Worm (Caenorhabditis elegans) whole organism, L4 larva: Measurements from ENCODE around the gene anmt-1.
A peak's percentile ranks its signal among the peaks of the same experiment; 100 is the strongest.

ENCODE experiments used
- F10B5.3 ChIP-seq: sonication (generic microtip); optimal IDR thresholded peaks from 2 replicates; lab custom pipeline; 2016; ENCODE audit warnings: mild to moderate bottlenecking, missing genetic modification characterization, missing compliant biosample characterization
- T20F7.1 ChIP-seq: fragments of 200-800 bp; sonication (Bioruptor generic); optimal IDR thresholded peaks from 2 replicates; lab custom pipeline; 2018; ENCODE audit warnings: mild to moderate bottlenecking, missing genetic modification characterization, missing compliant biosample characterization
- ZK337.2 ChIP-seq: fragments of 200-800 bp; sonication (Bioruptor generic); IDR thresholded peaks from 2 replicates; pipeline ENCODE4 v1.3.6; 2022; ENCODE audit warnings: missing genetic modification reagents, missing genetic modification characterization, missing compliant biosample characterization
- arid-1 ChIP-seq: fragments of 200-800 bp; sonication (Bioruptor generic); conservative IDR thresholded peaks from 2 replicates; pipeline ENCODE4 v1.3.6; 2022; ENCODE audit warnings: missing genetic modification reagents, missing genetic modification characterization, missing compliant biosample characterization
- ceh-44 ChIP-seq: fragments of 200-800 bp; sonication (Bioruptor generic); IDR thresholded peaks from 2 replicates; pipeline ENCODE4 v1.3.6; 2022; ENCODE audit warnings: missing genetic modification reagents, missing genetic modification characterization, missing compliant biosample characterization
- cey-2 ChIP-seq: sonication (generic microtip); optimal IDR thresholded peaks from 3 replicates; lab custom pipeline; 2017; ENCODE audit warnings: missing genetic modification characterization, mild to moderate bottlenecking, missing compliant biosample characterization, antibody characterized with exemption, borderline replicate concordance; ENCODE audit not compliant: insufficient read depth
- ctbp-1 ChIP-seq: fragments of 200-800 bp; sonication (Bioruptor generic); IDR thresholded peaks from 2 replicates; pipeline ENCODE4 v1.3.6; 2022; ENCODE audit warnings: missing genetic modification reagents, missing genetic modification characterization, missing compliant biosample characterization
- daf-12 ChIP-seq: fragments of 150-350 bp; optimal IDR thresholded peaks from 2 replicates; lab custom pipeline; 2014; ENCODE audit warnings: missing biosample characterization, missing genetic modification reagents, missing genetic modification characterization
- daf-16 ChIP-seq, 3 experiments: sonication (generic microtip); optimal IDR thresholded peaks; 2 replicates each; lab custom pipeline; 2016 to 2017; ENCODE audit warnings: missing genetic modification characterization in 3 of 3, missing genetic modification reagents in 3 of 3, mild to moderate bottlenecking in 2 of 3, missing compliant biosample characterization in 2 of 3, missing biosample characterization in 1 of 3, moderate library complexity in 1 of 3
- daf-8 ChIP-seq: fragments of 200-800 bp; sonication (Bioruptor generic); IDR thresholded peaks from 2 replicates; pipeline ENCODE4 v1.3.6; 2022; ENCODE audit warnings: missing genetic modification characterization, missing compliant biosample characterization
- dmd-6 ChIP-seq: fragments of 200-800 bp; sonication (Bioruptor generic); IDR thresholded peaks from 2 replicates; pipeline ENCODE4 v1.3.6; 2022; ENCODE audit warnings: missing genetic modification reagents, missing genetic modification characterization, missing compliant biosample characterization
- duxl-1 ChIP-seq: sonication (generic microtip); optimal IDR thresholded peaks from 2 replicates; lab custom pipeline; 2016; ENCODE audit warnings: mild to moderate bottlenecking, missing genetic modification characterization, moderate library complexity, missing compliant biosample characterization; ENCODE audit not compliant: poor library complexity
- egl-43 ChIP-seq: fragments of 200-800 bp; sonication (Bioruptor generic); IDR thresholded peaks from 2 replicates; pipeline ENCODE4 v1.3.6; 2022; ENCODE audit warnings: missing genetic modification reagents, missing genetic modification characterization, missing compliant biosample characterization
- hif-1 ChIP-seq, 2 experiments: sonication (generic microtip); optimal IDR thresholded peaks; 2 replicates each; lab custom pipeline; 2016 to 2017; ENCODE audit warnings: missing compliant biosample characterization in 2 of 2, missing genetic modification characterization in 2 of 2, missing genetic modification reagents in 2 of 2, missing genotype in 2 of 2, mild to moderate bottlenecking in 1 of 2
- hlh-11 ChIP-seq: fragments of 200-800 bp; sonication (Bioruptor generic); optimal IDR thresholded peaks from 2 replicates; lab custom pipeline; 2018; ENCODE audit warnings: mild to moderate bottlenecking, missing genetic modification characterization, missing compliant biosample characterization
- hlh-30 ChIP-seq: sonication (generic microtip); optimal IDR thresholded peaks from 2 replicates; lab custom pipeline; 2017; ENCODE audit warnings: antibody characterized with exemption, mild to moderate bottlenecking, missing genetic modification characterization, missing compliant biosample characterization; ENCODE audit not compliant: insufficient read depth
- hmg-1.1 ChIP-seq: fragments of 200-800 bp; sonication (Bioruptor generic); IDR thresholded peaks from 2 replicates; pipeline ENCODE4 v1.3.6; 2022; ENCODE audit warnings: missing genetic modification reagents, missing genetic modification characterization, missing compliant biosample characterization
- jun-1 ChIP-seq: fragments of 150-350 bp; optimal IDR thresholded peaks from 2 replicates; lab custom pipeline; 2014; ENCODE audit warnings: missing biosample characterization, missing genetic modification reagents, missing genetic modification characterization
- lim-7 ChIP-seq: fragments of 200-800 bp; sonication (Bioruptor generic); IDR thresholded peaks from 2 replicates; pipeline ENCODE4 v1.3.6; 2022; ENCODE audit warnings: missing genetic modification characterization, missing compliant biosample characterization
- lin-1 ChIP-seq: fragments of 200-800 bp; sonication (Bioruptor generic); IDR thresholded peaks from 2 replicates; pipeline ENCODE4 v1.3.6; 2022; ENCODE audit warnings: missing genetic modification reagents, missing genetic modification characterization, missing compliant biosample characterization
- lin-13 ChIP-seq: fragments of 150-350 bp; optimal IDR thresholded peaks from 2 replicates; lab custom pipeline; 2014; ENCODE audit warnings: missing biosample characterization, missing genetic modification reagents, missing genetic modification characterization
- lin-38 ChIP-seq: fragments of 200-800 bp; sonication (Bioruptor generic); IDR thresholded peaks from 2 replicates; pipeline ENCODE4 v1.3.6; 2022; ENCODE audit warnings: missing genetic modification reagents, missing genetic modification characterization, missing compliant biosample characterization
- lin-39 ChIP-seq: fragments of 150-350 bp; optimal IDR thresholded peaks from 2 replicates; lab custom pipeline; 2014; ENCODE audit warnings: missing biosample characterization, missing genetic modification reagents, missing genetic modification characterization
- madf-5 ChIP-seq, 2 experiments: fragments of 200-800 bp; sonication (Bioruptor generic); IDR thresholded peaks; 2 replicates each; pipeline ENCODE4 v1.3.6; 2022; ENCODE audit warnings: missing compliant biosample characterization in 2 of 2, missing genetic modification characterization in 2 of 2
- madf-9 ChIP-seq: fragments of 200-800 bp; sonication (Bioruptor generic); conservative IDR thresholded peaks from 2 replicates; pipeline ENCODE4 v1.3.6; 2022; ENCODE audit warnings: missing genetic modification reagents, missing genetic modification characterization, missing compliant biosample characterization
- mdl-1 ChIP-seq, 2 experiments: fragments of 150-350 bp in 1 of 2; sonication (generic microtip) in 1 of 2; optimal IDR thresholded peaks; 2 replicates each; lab custom pipeline; 2014 to 2017; ENCODE audit warnings: missing biosample characterization in 2 of 2, missing genetic modification characterization in 2 of 2
- mdt-29 ChIP-seq: fragments of 200-800 bp; sonication (Bioruptor generic); IDR thresholded peaks from 2 replicates; pipeline ENCODE4 v1.3.6; 2022; ENCODE audit warnings: missing genetic modification reagents, missing genetic modification characterization, missing compliant biosample characterization
- mep-1 ChIP-seq: fragments of 150-350 bp; sonication (generic microtip); optimal IDR thresholded peaks from 3 replicates; lab custom pipeline; 2014; ENCODE audit warnings: missing biosample characterization, missing genetic modification characterization
- mxl-2 ChIP-seq: fragments of 200-800 bp; sonication (Bioruptor generic); conservative IDR thresholded peaks from 2 replicates; pipeline ENCODE4 v1.3.6; 2022; ENCODE audit warnings: missing genetic modification reagents, missing genetic modification characterization, missing compliant biosample characterization
- mxl-3 ChIP-seq: fragments of 200-800 bp; sonication (Bioruptor generic); optimal IDR thresholded peaks from 2 replicates; lab custom pipeline; 2018; ENCODE audit warnings: mild to moderate bottlenecking, missing genetic modification characterization, missing compliant biosample characterization
- nhr-111 ChIP-seq: fragments of 200-800 bp; sonication (Bioruptor generic); optimal IDR thresholded peaks from 2 replicates; lab custom pipeline; 2018; ENCODE audit warnings: mild to moderate bottlenecking, missing genetic modification characterization, missing compliant biosample characterization
- nhr-25 ChIP-seq: sonication (generic microtip); optimal IDR thresholded peaks from 2 replicates; lab custom pipeline; 2017; ENCODE audit warnings: missing genetic modification characterization, mild to moderate bottlenecking, missing compliant biosample characterization, antibody characterized with exemption, moderate library complexity, borderline replicate concordance; ENCODE audit not compliant: insufficient read depth
- nhr-28 ChIP-seq: fragments of 150-350 bp; optimal IDR thresholded peaks from 2 replicates; lab custom pipeline; 2014; ENCODE audit warnings: missing biosample characterization, missing genetic modification characterization
- nhr-77 ChIP-seq: fragments of 150-350 bp; optimal IDR thresholded peaks from 2 replicates; lab custom pipeline; 2014; ENCODE audit warnings: missing biosample characterization, missing genetic modification characterization
- pha-4 ChIP-seq, 2 experiments: fragments of 150-350 bp in 1 of 2; fragments of 200-800 bp in 1 of 2; sonication (Bioruptor generic) in 1 of 2; IDR thresholded peaks in 1 of 2; optimal IDR thresholded peaks in 1 of 2; 2 replicates each; pipeline versions ENCODE4 v1.3.6 to Lab custom; 2014 to 2022; ENCODE audit warnings: missing genetic modification characterization in 2 of 2, missing genetic modification reagents in 2 of 2, missing biosample characterization in 1 of 2, missing compliant biosample characterization in 1 of 2
- php-3 ChIP-seq: fragments of 200-800 bp; sonication (Bioruptor generic); IDR thresholded peaks from 2 replicates; pipeline ENCODE4 v1.3.6; 2022; ENCODE audit warnings: missing genetic modification reagents, missing genetic modification characterization, missing compliant biosample characterization
- pqm-1 ChIP-seq: sonication (generic microtip); optimal IDR thresholded peaks from 2 replicates; lab custom pipeline; 2017; ENCODE audit warnings: missing biosample characterization, missing genetic modification characterization
- saeg-2 ChIP-seq: fragments of 200-800 bp; sonication (Bioruptor generic); IDR thresholded peaks from 2 replicates; pipeline ENCODE4 v1.3.6; 2022; ENCODE audit warnings: missing genetic modification reagents, missing genetic modification characterization, missing compliant biosample characterization
- snpc-1.2 ChIP-seq: fragments of 200-800 bp; sonication (Bioruptor generic); IDR thresholded peaks from 2 replicates; pipeline ENCODE4 v1.3.6; 2022; ENCODE audit warnings: missing genetic modification reagents, missing genetic modification characterization, missing compliant biosample characterization
- spr-1 ChIP-seq: sonication (generic microtip); optimal IDR thresholded peaks from 2 replicates; lab custom pipeline; 2016; ENCODE audit warnings: mild to moderate bottlenecking, missing genetic modification characterization, missing compliant biosample characterization
- tra-1 ChIP-seq: fragments of 200-800 bp; sonication (Bioruptor generic); IDR thresholded peaks from 2 replicates; pipeline ENCODE4 v1.3.6; 2022; ENCODE audit warnings: missing genetic modification reagents, missing genetic modification characterization, missing compliant biosample characterization
- vab-7 ChIP-seq: fragments of 200-800 bp; sonication (Bioruptor generic); IDR thresholded peaks from 2 replicates; pipeline ENCODE4 v1.3.6; 2022; ENCODE audit warnings: missing genetic modification reagents, missing genetic modification characterization, missing compliant biosample characterization
- zag-1 ChIP-seq: fragments of 150-350 bp; optimal IDR thresholded peaks from 2 replicates; lab custom pipeline; 2014; ENCODE audit warnings: missing biosample characterization, missing genetic modification characterization
- zfp-2 ChIP-seq: sonication (generic microtip); optimal IDR thresholded peaks from 2 replicates; lab custom pipeline; 2016; ENCODE audit warnings: mild to moderate bottlenecking, missing genetic modification characterization, missing compliant biosample characterization
- zip-2 ChIP-seq: fragments of 150-350 bp; optimal IDR thresholded peaks from 2 replicates; lab custom pipeline; 2014; ENCODE audit warnings: missing biosample characterization, missing genetic modification characterization
- ztf-11 ChIP-seq: fragments of 150-350 bp; optimal IDR thresholded peaks from 2 replicates; lab custom pipeline; 2014; ENCODE audit warnings: missing biosample characterization, missing genetic modification characterization
- ztf-7 ChIP-seq: fragments of 150-350 bp; optimal IDR thresholded peaks from 2 replicates; lab custom pipeline; 2014; ENCODE audit warnings: missing biosample characterization, missing genetic modification characterization

Gene anmt-1

ce11 chrIII:8733667-8734066 lies 49.1 kb downstream of the anmt-1 start (continued):
- no peak for TF ChIP-seq arid-1 (GFP tag; lab: Robert Waterston, UW)
- no peak for TF ChIP-seq madf-5 (GFP tag; IDR thresholded peaks at IDR 0.05; lab: Robert Waterston, UW)
- TF ChIP-seq daf-12 (tag; lab: Kevin White, UChicago), result no peak
- TF ChIP-seq lin-39 (tag; lab: Kevin White, UChicago), result no peak
- TF ChIP-seq zip-2 (tag; lab: Kevin White, UChicago), result no peak
- TF ChIP-seq mdt-29, result no peak
- no peak for TF ChIP-seq egl-43 (GFP tag; lab: Robert Waterston, UW)
- TF ChIP-seq pha-4 (GFP tag; IDR thresholded peaks at IDR 0.05; lab: Robert Waterston, UW), result no peak
- TF ChIP-seq pha-4 (tag; optimal IDR thresholded peaks at IDR 0.05; lab: Kevin White, UChicago), result no peak
- TF ChIP-seq mdl-1 (tag; optimal IDR thresholded peaks at IDR 0.05; lab: Kevin White, UChicago), result peak in 1 of 2 experiments; percentile 75
- no peak for TF ChIP-seq duxl-1 (tag; lab: Kevin White, UChicago)
- peak; percentile 24; the same call in 1 of the 2 replicates for TF ChIP-seq lin-38
- peak; percentile 72 for TF ChIP-seq php-3
- TF ChIP-seq ztf-7 (tag; lab: Kevin White, UChicago), result no peak
- TF ChIP-seq lin-1, result peak; percentile 66
- no peak for TF ChIP-seq ZK337.2 (GFP tag; lab: Robert Waterston, UW)
- TF ChIP-seq hlh-30 (tag; lab: Kevin White, UChicago), result peak; percentile 53
- no peak for TF ChIP-seq nhr-111 (GFP tag; lab: Kevin White, UChicago)
- no peak for TF ChIP-seq lim-7
- TF ChIP-seq mxl-2 (GFP tag; lab: Robert Waterston, UW), result no peak
- no peak for TF ChIP-seq ztf-11
- no peak for TF ChIP-seq cey-2 (tag; lab: Kevin White, UChicago)
- TF ChIP-seq hmg-1.1 (GFP tag; lab: Robert Waterston, UW), result no peak
- no peak for TF ChIP-seq saeg-2
- TF ChIP-seq T20F7.1 (GFP tag; lab: Kevin White, UChicago), result peak; percentile 1
- no peak for TF ChIP-seq lin-13 (GFP tag; lab: Kevin White, UChicago)
- TF ChIP-seq daf-8, result no peak
- TF ChIP-seq ceh-44, result no peak
- no peak for TF ChIP-seq F10B5.3
- no peak for TF ChIP-seq spr-1 (tag; lab: Kevin White, UChicago)
- peak; percentile 64; the same call in 1 of the 2 replicates for TF ChIP-seq tra-1
- TF ChIP-seq jun-1 (tag; lab: Kevin White, UChicago), result no peak
- TF ChIP-seq nhr-28 (tag; lab: Kevin White, UChicago), result peak; percentile 44
- TF ChIP-seq mxl-3 (GFP tag; lab: Kevin White, UChicago), result no peak
- no peak for TF ChIP-seq madf-9 (GFP tag; lab: Robert Waterston, UW)
- TF ChIP-seq ctbp-1 (GFP tag; lab: Robert Waterston, UW), result no peak
- TF ChIP-seq daf-16 (GFP tag; optimal IDR thresholded peaks at IDR 0.05; lab: Kevin White, UChicago), result peak in 1 of 2 experiments; percentile 28
- TF ChIP-seq daf-16 (tag; optimal IDR thresholded peaks at IDR 0.05; lab: Kevin White, UChicago), result peak; percentile 52
- no peak for TF ChIP-seq zfp-2 (tag; lab: Kevin White, UChicago)
- peak; percentile 88 for TF ChIP-seq pqm-1

DNA sequence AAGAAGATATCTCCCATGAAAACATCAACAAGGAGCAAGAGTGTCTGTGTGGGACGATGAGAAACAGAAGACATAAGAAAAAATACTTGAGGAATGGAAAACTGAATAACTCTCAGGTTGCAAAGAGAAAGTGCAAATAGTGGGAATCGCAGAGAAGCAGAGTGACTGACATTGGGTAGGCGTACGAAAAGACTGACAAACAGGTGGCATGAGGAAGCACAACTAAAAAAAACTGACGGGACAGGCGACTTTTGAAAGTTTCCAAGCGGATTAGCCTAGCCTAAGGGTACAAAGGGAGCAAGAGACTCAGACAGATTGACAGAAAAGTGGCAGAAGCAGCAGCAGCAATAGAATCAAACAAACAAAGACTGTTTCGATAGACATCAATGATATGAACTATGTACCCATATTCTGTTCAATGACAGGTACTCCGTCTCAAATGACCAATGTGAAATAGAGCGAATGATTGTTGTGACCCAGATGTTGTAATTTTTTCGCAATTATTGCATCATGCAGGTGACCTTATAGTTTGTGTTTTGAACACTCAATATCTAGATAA lies 49.8 kb downstream of the anmt-1 start:
- peak; percentile 10 for TF ChIP-seq T20F7.1 (GFP tag; lab: Kevin White, UChicago)
- TF ChIP-seq mep-1, result peak; percentile 41
- TF ChIP-seq hif-1 (tag; optimal IDR thresholded peaks at IDR 0.05; lab: Kevin White, UChicago), result peak in 1 of 2 experiments; percentile 34
- TF ChIP-seq spr-1 (tag; lab: Kevin White, UChicago), result no peak
- peak; percentile 79 for TF ChIP-seq ztf-7 (tag; lab: Kevin White, UChicago)
- TF ChIP-seq snpc-1.2 (GFP tag; lab: Robert Waterston, UW), result no peak
- TF ChIP-seq nhr-77, result no peak
- TF ChIP-seq pha-4 (GFP tag; IDR thresholded peaks at IDR 0.05; lab: Robert Waterston, UW), result no peak
- peak; percentile 11 for TF ChIP-seq pha-4 (tag; optimal IDR thresholded peaks at IDR 0.05; lab: Kevin White, UChicago)
- no peak for TF ChIP-seq zag-1 (tag; lab: Kevin White, UChicago)
- TF ChIP-seq nhr-25, result peak; percentile 36
- TF ChIP-seq dmd-6, result peak; percentile 79
- no peak for TF ChIP-seq ZK337.2 (GFP tag; lab: Robert Waterston, UW)
- no peak; the same call in 1 of the 2 replicates for TF ChIP-seq arid-1 (GFP tag; lab: Robert Waterston, UW)
- 0 out of 2 replicates have a peak, but pooled peaks have one; percentile 19 for TF ChIP-seq vab-7
- no peak for TF ChIP-seq ctbp-1 (GFP tag; lab: Robert Waterston, UW)
- no peak for TF ChIP-seq nhr-111 (GFP tag; lab: Kevin White, UChicago)
- TF ChIP-seq hlh-11, result peak; percentile 86
